Fruit fly (Drosophila melanogaster): Measurements from ENCODE around the gene Septin4.

Gene Septin4

dm6 chrX:16640260-16641100, 54.5 kb downstream of the Septin4 start, which contains the start of the genes SNRPG and mthl1 (continued):
- no peak for TF ChIP-seq gro (GFP tag; optimal IDR thresholded peaks at IDR 0.05)
- peak; percentile 55 for TF ChIP-seq ab (GFP tag; optimal IDR thresholded peaks at IDR 0.05)
- TF ChIP-seq CG31365 (tag; optimal IDR thresholded peaks at IDR 0.05) = peak; percentile 15
- TF ChIP-seq CG12219 (GFP tag; optimal IDR thresholded peaks at IDR 0.05) = peak; percentile 23
- peak; percentile 55 for TF ChIP-seq lilli (GFP tag; optimal IDR thresholded peaks at IDR 0.05)
- no peak for TF ChIP-seq salm (tag; optimal IDR thresholded peaks at IDR 0.05)
- no peak for TF ChIP-seq Stat92E (GFP tag; optimal IDR thresholded peaks at IDR 0.05)
- TF ChIP-seq E2f2 (GFP tag; IDR thresholded peaks at IDR 0.05) = peak; percentile 69
- TF ChIP-seq CG4424 (GFP tag; optimal IDR thresholded peaks at IDR 0.05) = peak; percentile 76
- TF ChIP-seq CG6175 (GFP tag; IDR thresholded peaks at IDR 0.05) = peak; percentile 88
- peak; percentile 82 for TF ChIP-seq Dek (tag; optimal IDR thresholded peaks at IDR 0.05)
- peak; percentile 9 for TF ChIP-seq Blimp-1 (GFP tag; optimal IDR thresholded peaks at IDR 0.05)
- no peak for TF ChIP-seq D19A (tag; optimal IDR thresholded peaks at IDR 0.05)
- TF ChIP-seq D19B (GFP tag; optimal IDR thresholded peaks at IDR 0.05) = peak; percentile 70
- TF ChIP-seq cas (GFP tag; IDR thresholded peaks at IDR 0.05) = peak; percentile 63; the same call in 1 of the 2 replicates
- TF ChIP-seq pros (GFP tag; optimal IDR thresholded peaks at IDR 0.05) = no peak
- peak; percentile 96 for TF ChIP-seq Med (GFP tag)
- peak; percentile 32 for TF ChIP-seq CG4328 (GFP tag; optimal IDR thresholded peaks at IDR 0.05)
- peak; percentile 69 for TF ChIP-seq Mad (GFP tag; optimal IDR thresholded peaks at IDR 0.05)
- peak; percentile 3 for TF ChIP-seq Fer1 (GFP tag; optimal IDR thresholded peaks at IDR 0.05)
- TF ChIP-seq CG4730 (GFP tag; IDR thresholded peaks at IDR 0.05) = peak; percentile 90
- peak; percentile 32 for TF ChIP-seq CG3838 (GFP tag; optimal IDR thresholded peaks at IDR 0.05)
- peak; percentile 52 for TF ChIP-seq CG1647 (GFP tag; optimal IDR thresholded peaks at IDR 0.05)
- TF ChIP-seq lov (optimal IDR thresholded peaks at IDR 0.05) = no peak
- TF ChIP-seq lov (GFP tag; IDR thresholded peaks at IDR 0.05) = peak; percentile 74; the same call in 1 of the 3 replicates
- TF ChIP-seq corto (GFP tag; optimal IDR thresholded peaks at IDR 0.05) = no peak
- peak; percentile 13 for TF ChIP-seq Spps (tag; optimal IDR thresholded peaks at IDR 0.05)
- TF ChIP-seq CG14050 (GFP tag; IDR thresholded peaks at IDR 0.05) = peak; percentile 63
- TF ChIP-seq z (GFP tag; IDR thresholded peaks at IDR 0.05) = 0 out of 3 replicates have a peak, but pooled peaks have one; percentile 16
- peak; percentile 24 for TF ChIP-seq mirr (GFP tag; optimal IDR thresholded peaks at IDR 0.05)
- TF ChIP-seq ind (GFP tag; optimal IDR thresholded peaks at IDR 0.05) = peak; percentile 88
- TF ChIP-seq Trl (optimal IDR thresholded peaks at IDR 0.05) = no peak
- peak; percentile 71 for TF ChIP-seq Trl (GFP tag; optimal IDR thresholded peaks at IDR 0.05)
- peak; percentile 79 for TF ChIP-seq CG1603 (tag; optimal IDR thresholded peaks at IDR 0.05)
- TF ChIP-seq otp (GFP tag; IDR thresholded peaks at IDR 0.05) = peak; percentile 88
- TF ChIP-seq D (optimal IDR thresholded peaks at IDR 0.05) = no peak
- TF ChIP-seq D (GFP tag; optimal IDR thresholded peaks at IDR 0.05) = peak; percentile 59
- no peak for TF ChIP-seq Hr39 (optimal IDR thresholded peaks at IDR 0.05)
- TF ChIP-seq onecut (GFP tag; IDR thresholded peaks at IDR 0.05) = no peak; the same call in 1 of the 2 replicates
- peak; percentile 84 for TF ChIP-seq phol (tag; optimal IDR thresholded peaks at IDR 0.05)
- TF ChIP-seq CHES-1-like (GFP tag; optimal IDR thresholded peaks at IDR 0.05) = peak; percentile 58
- TF ChIP-seq row (GFP tag; IDR thresholded peaks at IDR 0.05) = peak; percentile 95
- TF ChIP-seq tup (GFP tag; optimal IDR thresholded peaks at IDR 0.05) = peak; percentile 35
- peak; percentile 75 for TF ChIP-seq maf-S (GFP tag; optimal IDR thresholded peaks at IDR 0.05)
- peak; percentile 65 for TF ChIP-seq CG34224 (GFP tag; IDR thresholded peaks at IDR 0.05; ENCODE audit: partially characterized antibody)
- TF ChIP-seq CG10959 (GFP tag; IDR thresholded peaks at IDR 0.05) = peak; percentile 77
- no peak for TF ChIP-seq wek (GFP tag; optimal IDR thresholded peaks at IDR 0.05)

All from whole organism, embryonic.